Worm (Caenorhabditis elegans) whole organism, L4 larva: ENCODE results near the gene F41C3.2.

Source experiments
- F10B5.3 ChIP-seq: sonication (generic microtip); optimal IDR thresholded peaks from 2 replicates; lab custom pipeline; 2016; ENCODE audit warnings: mild to moderate bottlenecking, missing genetic modification characterization, missing compliant biosample characterization
- F49E8.2 ChIP-seq: sonication (generic microtip); optimal IDR thresholded peaks from 2 replicates; lab custom pipeline; 2016; ENCODE audit warnings: missing compliant biosample characterization, mild to moderate bottlenecking, missing genetic modification characterization, borderline replicate concordance
- R02D3.7 ChIP-seq: fragments of 150-350 bp; sonication (generic microtip); optimal IDR thresholded peaks from 3 replicates; lab custom pipeline; 2014; ENCODE audit warnings: missing biosample characterization, missing genetic modification characterization
- Y105C5A.15 ChIP-seq: fragments of 200-800 bp; sonication (Bioruptor generic); IDR thresholded peaks from 2 replicates; pipeline ENCODE4 v1.3.6; 2022; ENCODE audit warnings: missing genetic modification characterization, missing compliant biosample characterization
- aly-2 ChIP-seq: sonication (generic microtip); optimal IDR thresholded peaks from 2 replicates; lab custom pipeline; 2018; ENCODE audit warnings: missing biosample characterization, missing genetic modification characterization
- attf-4 ChIP-seq: sonication (generic microtip); optimal IDR thresholded peaks from 3 replicates; lab custom pipeline; 2017; ENCODE audit warnings: missing biosample characterization, missing genetic modification characterization
- ceh-28 ChIP-seq: fragments of 150-350 bp; optimal IDR thresholded peaks from 2 replicates; lab custom pipeline; 2014; ENCODE audit warnings: missing biosample characterization, missing genetic modification reagents, missing genetic modification characterization
- ceh-32 ChIP-seq: sonication (generic microtip); optimal IDR thresholded peaks from 2 replicates; lab custom pipeline; 2016; ENCODE audit warnings: mild to moderate bottlenecking, missing genetic modification characterization, missing compliant biosample characterization; ENCODE audit not compliant: poor library complexity
- ceh-62 ChIP-seq: sonication (generic microtip); optimal IDR thresholded peaks from 2 replicates; lab custom pipeline; 2017; ENCODE audit warnings: missing biosample characterization, missing genetic modification characterization
- cey-2 ChIP-seq: sonication (generic microtip); optimal IDR thresholded peaks from 3 replicates; lab custom pipeline; 2017; ENCODE audit warnings: missing genetic modification characterization, mild to moderate bottlenecking, missing compliant biosample characterization, antibody characterized with exemption, borderline replicate concordance; ENCODE audit not compliant: insufficient read depth
- ctbp-1 ChIP-seq: fragments of 200-800 bp; sonication (Bioruptor generic); IDR thresholded peaks from 2 replicates; pipeline ENCODE4 v1.3.6; 2022; ENCODE audit warnings: missing genetic modification reagents, missing genetic modification characterization, missing compliant biosample characterization
- daf-16 ChIP-seq, 3 experiments: sonication (generic microtip); optimal IDR thresholded peaks; 2 replicates each; lab custom pipeline; 2016 to 2017; ENCODE audit warnings: missing genetic modification characterization in 3 of 3, missing genetic modification reagents in 3 of 3, mild to moderate bottlenecking in 2 of 3, missing compliant biosample characterization in 2 of 3, missing biosample characterization in 1 of 3, moderate library complexity in 1 of 3
- daf-8 ChIP-seq: fragments of 200-800 bp; sonication (Bioruptor generic); IDR thresholded peaks from 2 replicates; pipeline ENCODE4 v1.3.6; 2022; ENCODE audit warnings: missing genetic modification characterization, missing compliant biosample characterization
- dmd-6 ChIP-seq: fragments of 200-800 bp; sonication (Bioruptor generic); IDR thresholded peaks from 2 replicates; pipeline ENCODE4 v1.3.6; 2022; ENCODE audit warnings: missing genetic modification reagents, missing genetic modification characterization, missing compliant biosample characterization
- dmd-8 ChIP-seq: fragments of 200-800 bp; sonication (Bioruptor generic); IDR thresholded peaks from 2 replicates; pipeline ENCODE4 v1.3.6; 2022; ENCODE audit warnings: missing genetic modification characterization, missing compliant biosample characterization
- duxl-1 ChIP-seq: sonication (generic microtip); optimal IDR thresholded peaks from 2 replicates; lab custom pipeline; 2016; ENCODE audit warnings: mild to moderate bottlenecking, missing genetic modification characterization, moderate library complexity, missing compliant biosample characterization; ENCODE audit not compliant: poor library complexity
- egl-27 ChIP-seq: sonication (generic microtip); optimal IDR thresholded peaks from 3 replicates; lab custom pipeline; 2017; ENCODE audit warnings: missing biosample characterization, missing genetic modification reagents, missing genetic modification characterization
- fkh-10 ChIP-seq: fragments of 150-350 bp; optimal IDR thresholded peaks from 2 replicates; lab custom pipeline; 2014; ENCODE audit warnings: missing biosample characterization, missing genetic modification reagents, missing genetic modification characterization
- fos-1 ChIP-seq: fragments of 150-350 bp; optimal IDR thresholded peaks from 2 replicates; lab custom pipeline; 2014; ENCODE audit warnings: missing biosample characterization, missing genetic modification characterization
- gei-8 ChIP-seq: fragments of 200-800 bp; sonication (Bioruptor generic); optimal IDR thresholded peaks from 2 replicates; lab custom pipeline; 2018; ENCODE audit warnings: mild to moderate bottlenecking, missing genetic modification characterization, missing compliant biosample characterization
- hlh-11 ChIP-seq: fragments of 200-800 bp; sonication (Bioruptor generic); optimal IDR thresholded peaks from 2 replicates; lab custom pipeline; 2018; ENCODE audit warnings: mild to moderate bottlenecking, missing genetic modification characterization, missing compliant biosample characterization
- hlh-30 ChIP-seq: sonication (generic microtip); optimal IDR thresholded peaks from 2 replicates; lab custom pipeline; 2017; ENCODE audit warnings: antibody characterized with exemption, mild to moderate bottlenecking, missing genetic modification characterization, missing compliant biosample characterization; ENCODE audit not compliant: insufficient read depth
- jun-1 ChIP-seq: fragments of 150-350 bp; optimal IDR thresholded peaks from 2 replicates; lab custom pipeline; 2014; ENCODE audit warnings: missing biosample characterization, missing genetic modification reagents, missing genetic modification characterization
- lim-7 ChIP-seq: fragments of 200-800 bp; sonication (Bioruptor generic); IDR thresholded peaks from 2 replicates; pipeline ENCODE4 v1.3.6; 2022; ENCODE audit warnings: missing genetic modification characterization, missing compliant biosample characterization
- lin-13 ChIP-seq: fragments of 150-350 bp; optimal IDR thresholded peaks from 2 replicates; lab custom pipeline; 2014; ENCODE audit warnings: missing biosample characterization, missing genetic modification reagents, missing genetic modification characterization
- lin-15B ChIP-seq: fragments of 150-350 bp; sonication (generic microtip); optimal IDR thresholded peaks from 3 replicates; lab custom pipeline; 2014; ENCODE audit warnings: missing biosample characterization, missing genetic modification characterization
- lin-29 ChIP-seq: fragments of 200-800 bp; sonication (Bioruptor generic); IDR thresholded peaks from 2 replicates; pipeline ENCODE4 v1.3.6; 2022; ENCODE audit warnings: missing genetic modification reagents, missing genetic modification characterization, missing compliant biosample characterization
- lsy-2 ChIP-seq, 2 experiments: fragments of 150-350 bp in 1 of 2; sonication (generic microtip) in 1 of 2; optimal IDR thresholded peaks; 2 replicates each; lab custom pipeline; 2014 to 2017; ENCODE audit warnings: missing biosample characterization in 2 of 2, missing genetic modification characterization in 2 of 2
- mdl-1 ChIP-seq, 2 experiments: fragments of 150-350 bp in 1 of 2; sonication (generic microtip) in 1 of 2; optimal IDR thresholded peaks; 2 replicates each; lab custom pipeline; 2014 to 2017; ENCODE audit warnings: missing biosample characterization in 2 of 2, missing genetic modification characterization in 2 of 2
- mep-1 ChIP-seq: fragments of 150-350 bp; sonication (generic microtip); optimal IDR thresholded peaks from 3 replicates; lab custom pipeline; 2014; ENCODE audit warnings: missing biosample characterization, missing genetic modification characterization
- mes-2 ChIP-seq: sonication (generic microtip); optimal IDR thresholded peaks from 2 replicates; lab custom pipeline; 2016; ENCODE audit warnings: missing genotype, mild to moderate bottlenecking, missing genetic modification characterization, missing compliant biosample characterization; ENCODE audit not compliant: poor library complexity, severe bottlenecking
- mxl-3 ChIP-seq: fragments of 200-800 bp; sonication (Bioruptor generic); optimal IDR thresholded peaks from 2 replicates; lab custom pipeline; 2018; ENCODE audit warnings: mild to moderate bottlenecking, missing genetic modification characterization, missing compliant biosample characterization
- nhr-10 ChIP-seq: fragments of 150-350 bp; optimal IDR thresholded peaks from 2 replicates; lab custom pipeline; 2014; ENCODE audit warnings: missing biosample characterization, missing genetic modification characterization
- nhr-28 ChIP-seq: fragments of 150-350 bp; optimal IDR thresholded peaks from 2 replicates; lab custom pipeline; 2014; ENCODE audit warnings: missing biosample characterization, missing genetic modification characterization
- nhr-77 ChIP-seq: fragments of 150-350 bp; optimal IDR thresholded peaks from 2 replicates; lab custom pipeline; 2014; ENCODE audit warnings: missing biosample characterization, missing genetic modification characterization
- php-3 ChIP-seq: fragments of 200-800 bp; sonication (Bioruptor generic); IDR thresholded peaks from 2 replicates; pipeline ENCODE4 v1.3.6; 2022; ENCODE audit warnings: missing genetic modification reagents, missing genetic modification characterization, missing compliant biosample characterization
- pqm-1 ChIP-seq: sonication (generic microtip); optimal IDR thresholded peaks from 2 replicates; lab custom pipeline; 2017; ENCODE audit warnings: missing biosample characterization, missing genetic modification characterization
- rbr-2 ChIP-seq: sonication (generic microtip); optimal IDR thresholded peaks from 2 replicates; lab custom pipeline; 2016; ENCODE audit warnings: missing genotype, missing genetic modification characterization, missing compliant biosample characterization
- set-16 ChIP-seq: fragments of 200-800 bp; sonication (Bioruptor generic); IDR thresholded peaks from 2 replicates; pipeline ENCODE4 v1.3.6; 2022; ENCODE audit warnings: missing genetic modification reagents, missing genetic modification characterization, missing compliant biosample characterization
- skn-1 ChIP-seq: fragments of 150-350 bp; optimal IDR thresholded peaks from 2 replicates; lab custom pipeline; 2014; ENCODE audit warnings: missing biosample characterization, missing genetic modification characterization
- snpc-4 ChIP-seq: fragments of 150-350 bp; optimal IDR thresholded peaks from 2 replicates; lab custom pipeline; 2014; ENCODE audit warnings: missing biosample characterization, missing genetic modification characterization
- spr-1 ChIP-seq: sonication (generic microtip); optimal IDR thresholded peaks from 2 replicates; lab custom pipeline; 2016; ENCODE audit warnings: mild to moderate bottlenecking, missing genetic modification characterization, missing compliant biosample characterization
- spr-3 ChIP-seq: fragments of 200-800 bp; sonication (Bioruptor generic); optimal IDR thresholded peaks from 2 replicates; lab custom pipeline; 2018; ENCODE audit warnings: mild to moderate bottlenecking, missing genetic modification characterization, missing compliant biosample characterization
- tag-97 ChIP-seq: fragments of 200-800 bp; sonication (Bioruptor generic); IDR thresholded peaks from 2 replicates; pipeline ENCODE4 v1.3.6; 2022; ENCODE audit warnings: missing genetic modification characterization, missing compliant biosample characterization
- vab-7 ChIP-seq: fragments of 200-800 bp; sonication (Bioruptor generic); IDR thresholded peaks from 2 replicates; pipeline ENCODE4 v1.3.6; 2022; ENCODE audit warnings: missing genetic modification reagents, missing genetic modification characterization, missing compliant biosample characterization
- zfp-2 ChIP-seq: sonication (generic microtip); optimal IDR thresholded peaks from 2 replicates; lab custom pipeline; 2016; ENCODE audit warnings: mild to moderate bottlenecking, missing genetic modification characterization, missing compliant biosample characterization
- zfp-3 ChIP-seq: fragments of 200-800 bp; sonication (Bioruptor generic); conservative IDR thresholded peaks from 2 replicates; pipeline ENCODE4 v1.3.6; 2022; ENCODE audit warnings: missing genetic modification reagents, missing genetic modification characterization, missing compliant biosample characterization

F41C3.2 gene

DNA sequence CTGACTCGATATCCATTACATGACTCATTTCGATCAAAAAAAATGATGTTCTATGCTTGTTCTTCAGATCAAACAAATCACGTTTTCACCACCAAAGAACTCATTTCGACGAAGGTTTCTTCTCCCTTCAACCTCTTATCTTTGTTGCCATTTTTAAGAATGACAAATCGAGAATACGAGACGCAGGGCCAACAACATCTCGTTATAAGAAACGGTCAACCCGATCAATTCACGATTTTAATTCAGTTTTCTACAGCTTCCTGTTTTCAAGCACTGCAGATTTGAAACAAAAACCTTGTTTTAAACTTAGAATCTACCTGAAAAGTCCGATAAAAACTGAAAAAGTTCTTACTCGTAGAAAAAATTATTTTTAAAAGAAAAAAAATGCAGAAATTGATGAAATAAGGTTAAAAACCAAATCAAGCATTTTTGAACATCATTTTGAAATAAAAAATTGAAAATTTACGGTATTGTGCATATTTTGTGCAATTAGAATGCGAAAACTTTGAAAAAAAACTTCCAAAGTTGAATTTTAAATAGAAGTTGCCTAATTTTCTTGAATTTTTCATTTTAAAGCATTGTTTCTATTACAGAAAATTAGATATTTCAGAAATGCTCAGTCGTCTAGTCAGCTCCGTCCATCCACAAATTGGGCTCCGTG, 8.1 kb upstream of the F41C3.2 start, which contains the start of gene acs-11 (continued):
- TF ChIP-seq hlh-11 (tag; lab: Kevin White, UChicago) (peak; percentile 5), dmd-6 (peak; percentile 31; the same call in 1 of the 2 replicates), spr-1 (no peak), pqm-1 (tag; lab: Kevin White, UChicago) (peak; percentile 18), mes-2 (tag; lab: Kevin White, UChicago) (peak; percentile 21), nhr-10 (no peak), rbr-2 (tag; lab: Kevin White, UChicago) (no peak), duxl-1 (tag; lab: Kevin White, UChicago) (peak; percentile 12), set-16 (GFP tag; lab: Robert Waterston, UW) (no peak), daf-8 (GFP tag; lab: Robert Waterston, UW) (no peak), cey-2 (tag; lab: Kevin White, UChicago) (no peak), gei-8 (GFP tag; lab: Kevin White, UChicago) (no peak), nhr-28 (tag; lab: Kevin White, UChicago) (peak; percentile 64), mdl-1 (tag; optimal IDR thresholded peaks at IDR 0.05; lab: Kevin White, UChicago) (peak in 1 of 2 experiments; percentile 42), mxl-3 (GFP tag; lab: Kevin White, UChicago) (no peak), hlh-30 (tag; lab: Kevin White, UChicago) (peak; percentile 61), zfp-2 (no peak)
- TF ChIP-seq, all 104 proteins: peak for 12

DNA sequence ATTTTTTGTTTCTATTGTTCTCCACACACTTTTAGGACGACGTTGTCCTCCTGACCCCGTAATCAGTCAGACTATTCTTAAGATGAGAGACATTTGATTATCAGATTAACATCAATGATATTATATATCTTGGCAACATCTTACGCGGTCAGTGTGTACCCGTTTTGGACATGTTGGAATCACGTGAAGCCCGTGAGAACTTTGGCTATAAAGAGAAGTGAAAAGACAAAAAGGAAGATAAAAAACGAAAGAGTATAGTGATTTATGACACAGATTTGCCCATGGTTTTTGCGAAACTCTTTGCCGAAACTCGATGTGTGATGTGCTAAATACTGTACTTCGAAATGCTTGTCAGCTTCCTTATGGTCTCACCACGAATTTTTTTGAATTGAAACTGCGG, 4.5 kb upstream of the F41C3.2 start:
- TF ChIP-seq F10B5.3 (no peak), nhr-77 (tag; lab: Kevin White, UChicago) (peak; percentile 8), lsy-2 (tag; optimal IDR thresholded peaks at IDR 0.05; lab: Kevin White, UChicago) (peak in 1 of 2 experiments; percentile 31), ceh-32 (tag; lab: Kevin White, UChicago) (no peak), R02D3.7 (tag; lab: Kevin White, UChicago) (no peak), mes-2 (tag; lab: Kevin White, UChicago) (peak; percentile 32), php-3 (no peak), vab-7 (no peak), ceh-28 (tag; lab: Kevin White, UChicago) (no peak), nhr-28 (tag; lab: Kevin White, UChicago) (peak; percentile 77), ceh-62 (no peak), lim-7 (GFP tag; lab: Robert Waterston, UW) (no peak), egl-27 (tag; lab: Kevin White, UChicago) (no peak), jun-1 (tag; lab: Kevin White, UChicago) (no peak), Y105C5A.15 (GFP tag; lab: Robert Waterston, UW) (no peak), fos-1 (tag; lab: Kevin White, UChicago) (no peak), mdl-1 (tag; optimal IDR thresholded peaks at IDR 0.05; lab: Kevin White, UChicago) (peak in 1 of 2 experiments; percentile 71), spr-1 (no peak), fkh-10 (no peak), set-16 (GFP tag; lab: Robert Waterston, UW) (no peak), snpc-4 (tag; lab: Kevin White, UChicago) (no peak), aly-2 (tag; lab: Kevin White, UChicago) (no peak), mep-1 (tag; lab: Kevin White, UChicago) (peak; percentile 50), hlh-11 (tag; lab: Kevin White, UChicago) (peak; percentile 55), daf-16 (GFP tag; optimal IDR thresholded peaks at IDR 0.05; lab: Kevin White, UChicago) (no peak), daf-16 (tag; optimal IDR thresholded peaks at IDR 0.05; lab: Kevin White, UChicago) (no peak), F49E8.2 (tag; lab: Kevin White, UChicago) (no peak), spr-3 (GFP tag; lab: Kevin White, UChicago) (no peak), tag-97 (GFP tag; lab: Robert Waterston, UW) (no peak), attf-4 (tag; lab: Kevin White, UChicago) (no peak), lin-29 (GFP tag; lab: Robert Waterston, UW) (no peak), zfp-3 (no peak), lin-15B (no peak), dmd-8 (GFP tag; lab: Robert Waterston, UW) (no peak), ctbp-1 (no peak), lin-13 (GFP tag; lab: Kevin White, UChicago) (no peak), skn-1 (no peak), zfp-2 (no peak)
